Fruit fly (Drosophila melanogaster) whole organism, embryonic: ENCODE measurements around the gene CG13390.

ENCODE experiments used
- Adf1 ChIP-seq: fragments of 200-800 bp; sonication (Bioruptor generic); IDR thresholded peaks from 2 replicates; pipeline ENCODE4 v1.3.6; 2022; ENCODE audit warnings: missing biosample characterization, missing genetic modification characterization
- CG10979 ChIP-seq: fragments of 200-800 bp; sonication (Bioruptor generic); optimal IDR thresholded peaks from 2 replicates; lab custom pipeline; 2018; ENCODE audit warnings: missing biosample characterization, mild to moderate bottlenecking, missing genetic modification characterization, moderate library complexity
- CG11560 ChIP-seq: fragments of 200-800 bp; sonication (Bioruptor generic); IDR thresholded peaks from 3 replicates; pipeline ENCODE4 v1.3.6; 2022; ENCODE audit warnings: missing biosample characterization, missing genetic modification characterization
- CG11695 ChIP-seq: fragments of 200-800 bp; sonication (Bioruptor generic); IDR thresholded peaks from 3 replicates; pipeline ENCODE4 v1.3.6; 2022; ENCODE audit warnings: missing biosample characterization, missing genetic modification characterization
- CG12104 ChIP-seq: fragments of 200-800 bp; sonication (Bioruptor generic); optimal IDR thresholded peaks from 3 replicates; lab custom pipeline; 2016; ENCODE audit warnings: missing biosample characterization, missing genetic modification characterization
- CG12155 ChIP-seq: fragments of 200-800 bp; sonication (Bioruptor generic); optimal IDR thresholded peaks from 3 replicates; lab custom pipeline; 2016; ENCODE audit warnings: missing biosample characterization, missing genetic modification characterization
- CG12219 ChIP-seq: fragments of 200-800 bp; sonication (Bioruptor generic); optimal IDR thresholded peaks from 3 replicates; lab custom pipeline; 2018; ENCODE audit warnings: missing biosample characterization, mild to moderate bottlenecking, missing genetic modification characterization
- CG12299 ChIP-seq: fragments of 200-800 bp; sonication (Bioruptor generic); optimal IDR thresholded peaks from 2 replicates; lab custom pipeline; 2018; ENCODE audit warnings: missing biosample characterization, mild to moderate bottlenecking, missing genetic modification characterization
- CG13894 ChIP-seq: fragments of 200-800 bp; sonication (Bioruptor generic); optimal IDR thresholded peaks from 3 replicates; lab custom pipeline; 2018; ENCODE audit warnings: missing biosample characterization, mild to moderate bottlenecking, missing genetic modification characterization, moderate library complexity
- CG14014 ChIP-seq: fragments of 200-800 bp; sonication (Bioruptor generic); IDR thresholded peaks from 2 replicates; pipeline ENCODE4 v1.3.6; 2022; ENCODE audit warnings: missing biosample characterization, missing genetic modification characterization
- CG15514 ChIP-seq: fragments of 200-800 bp; sonication (Bioruptor generic); optimal IDR thresholded peaks from 3 replicates; lab custom pipeline; 2017; ENCODE audit warnings: missing biosample characterization, missing genetic modification characterization, mild to moderate bottlenecking, moderate library complexity, missing genetic modification reagents
- CG18764 ChIP-seq: fragments of 200-800 bp; sonication (Bioruptor generic); optimal IDR thresholded peaks from 3 replicates; lab custom pipeline; 2016; ENCODE audit warnings: missing biosample characterization, missing genetic modification characterization
- CG2199 ChIP-seq: fragments of 200-800 bp; sonication (Bioruptor generic); IDR thresholded peaks from 3 replicates; pipeline ENCODE4 v1.3.6; 2022; ENCODE audit warnings: missing biosample characterization, missing genetic modification characterization
- CG3163 ChIP-seq: fragments of 200-800 bp; sonication (Bioruptor generic); optimal IDR thresholded peaks from 3 replicates; lab custom pipeline; 2016; ENCODE audit warnings: missing biosample characterization, missing genetic modification characterization
- CG7271 ChIP-seq: fragments of 200-800 bp; sonication (Bioruptor generic); optimal IDR thresholded peaks from 2 replicates; lab custom pipeline; 2018; ENCODE audit warnings: missing biosample characterization, mild to moderate bottlenecking, missing genetic modification characterization, moderate library complexity
- CG7556 ChIP-seq: fragments of 200-800 bp; sonication (Bioruptor generic); optimal IDR thresholded peaks from 2 replicates; lab custom pipeline; 2017; ENCODE audit warnings: missing biosample characterization, mild to moderate bottlenecking, missing genetic modification characterization
- CG8944 ChIP-seq: fragments of 200-800 bp; sonication (Bioruptor generic); optimal IDR thresholded peaks from 3 replicates; lab custom pipeline; 2016; ENCODE audit warnings: missing biosample characterization, missing genetic modification characterization
- CG9215 ChIP-seq: fragments of 200-800 bp; sonication (Bioruptor generic); IDR thresholded peaks from 2 replicates; pipeline ENCODE4 v1.3.6; 2022; ENCODE audit warnings: missing biosample characterization, missing genetic modification characterization
- CG9797 ChIP-seq: fragments of 200-800 bp; sonication (Bioruptor generic); optimal IDR thresholded peaks from 3 replicates; lab custom pipeline; 2018; ENCODE audit warnings: missing biosample characterization, mild to moderate bottlenecking, missing genetic modification characterization
- Dip3 ChIP-seq: fragments of 200-800 bp; sonication (Bioruptor generic); optimal IDR thresholded peaks from 3 replicates; lab custom pipeline; 2016; ENCODE audit warnings: missing biosample characterization, missing genetic modification characterization
- Doc2 ChIP-seq: fragments of 200-800 bp; sonication (Bioruptor generic); IDR thresholded peaks from 2 replicates; pipeline ENCODE4 v1.3.6; 2022; ENCODE audit warnings: missing biosample characterization, missing genetic modification characterization
- Ets97D ChIP-seq: fragments of 200-800 bp; sonication (Bioruptor generic); optimal IDR thresholded peaks from 3 replicates; lab custom pipeline; 2016; ENCODE audit warnings: missing biosample characterization, missing genetic modification characterization
- HLH4C ChIP-seq: fragments of 200-800 bp; sonication (Bioruptor generic); IDR thresholded peaks from 3 replicates; pipeline ENCODE4 v1.3.6; 2022; ENCODE audit warnings: missing biosample characterization, missing genetic modification characterization; ENCODE audit not compliant: partially characterized antibody
- Hey ChIP-seq: fragments of 200-800 bp; sonication (Bioruptor generic); optimal IDR thresholded peaks from 3 replicates; lab custom pipeline; 2018; ENCODE audit warnings: missing biosample characterization, mild to moderate bottlenecking, missing genetic modification characterization
- Lhr ChIP-seq: fragments of 200-800 bp; sonication (Bioruptor generic); optimal IDR thresholded peaks from 3 replicates; lab custom pipeline; 2017; ENCODE audit warnings: mild to moderate bottlenecking, missing biosample characterization, missing genetic modification reagents, missing genetic modification characterization
- Mes4 ChIP-seq: fragments of 200-800 bp; sonication (Bioruptor generic); optimal IDR thresholded peaks from 2 replicates; lab custom pipeline; 2016; ENCODE audit warnings: missing biosample characterization, missing genetic modification characterization
- Oaz ChIP-seq: fragments of 200-800 bp; sonication (Bioruptor generic); IDR thresholded peaks from 2 replicates; pipeline ENCODE4 v1.3.6; 2022; ENCODE audit warnings: missing biosample characterization, missing genetic modification characterization
- Scr ChIP-seq: fragments of 200-800 bp; sonication (Bioruptor generic); IDR thresholded peaks from 2 replicates; pipeline ENCODE4 v1.3.6; 2022; ENCODE audit warnings: missing biosample characterization, missing genetic modification characterization; ENCODE audit not compliant: partially characterized antibody
- Ssrp ChIP-seq: fragments of 200-800 bp; sonication (Bioruptor generic); optimal IDR thresholded peaks from 2 replicates; lab custom pipeline; 2018; ENCODE audit warnings: missing biosample characterization, mild to moderate bottlenecking, missing genetic modification characterization, moderate library complexity
- Stat92E ChIP-seq, 3 experiments: fragments of >200 bp in 2 of 3; fragments of 200-800 bp in 1 of 3; sonication (Bioruptor generic) in 1 of 3; optimal IDR thresholded peaks; 2 replicates each; lab custom pipeline; 2017 to 2019; ENCODE audit warnings: missing biosample characterization in 3 of 3, missing genetic modification characterization in 3 of 3, mild to moderate bottlenecking in 1 of 3, moderate library complexity in 1 of 3
- Taf1 ChIP-seq: fragments of 200-800 bp; sonication (Bioruptor generic); IDR thresholded peaks from 2 replicates; pipeline ENCODE4 v1.3.6; 2022; ENCODE audit warnings: missing biosample characterization, missing genetic modification characterization
- chm ChIP-seq: fragments of 200-800 bp; sonication (Bioruptor generic); IDR thresholded peaks from 2 replicates; pipeline ENCODE4 v1.3.6; 2022; ENCODE audit warnings: missing biosample characterization, missing genetic modification characterization
- danr ChIP-seq: fragments of 200-800 bp; sonication (Bioruptor generic); IDR thresholded peaks from 2 replicates; pipeline ENCODE4 v1.3.6; 2022; ENCODE audit warnings: missing biosample characterization, missing genetic modification characterization
- eyg ChIP-seq: fragments of 200-800 bp; sonication (Bioruptor generic); optimal IDR thresholded peaks from 3 replicates; lab custom pipeline; 2016; ENCODE audit warnings: missing biosample characterization, missing genetic modification characterization
- fd96Cb ChIP-seq: fragments of 200-800 bp; sonication (Bioruptor generic); optimal IDR thresholded peaks from 2 replicates; lab custom pipeline; 2018; ENCODE audit warnings: missing biosample characterization, mild to moderate bottlenecking, missing genetic modification characterization, moderate library complexity
- gcm ChIP-seq: fragments of 200-800 bp; sonication (Bioruptor generic); optimal IDR thresholded peaks from 2 replicates; lab custom pipeline; 2019; ENCODE audit warnings: missing biosample characterization, mild to moderate bottlenecking, missing genetic modification characterization, moderate library complexity
- gt ChIP-seq: fragments of 200-800 bp; sonication (Bioruptor generic); IDR thresholded peaks from 2 replicates; pipeline ENCODE4 v1.3.6; 2022; ENCODE audit warnings: missing biosample characterization, missing genetic modification characterization
- inv ChIP-seq: fragments of 200-800 bp; sonication (Bioruptor generic); IDR thresholded peaks from 2 replicates; pipeline ENCODE4 v1.3.6; 2022; ENCODE audit warnings: missing biosample characterization, missing genetic modification characterization; ENCODE audit not compliant: partially characterized antibody
- lab ChIP-seq: fragments of 200-800 bp; sonication (Bioruptor generic); optimal IDR thresholded peaks from 3 replicates; lab custom pipeline; 2017; ENCODE audit warnings: missing biosample characterization, missing genetic modification characterization, mild to moderate bottlenecking, moderate library complexity, missing genetic modification reagents
- lilli ChIP-seq: fragments of 200-800 bp; sonication (Bioruptor generic); optimal IDR thresholded peaks from 3 replicates; lab custom pipeline; 2016; ENCODE audit warnings: missing biosample characterization, missing genetic modification characterization
- nerfin-2 ChIP-seq: fragments of 200-800 bp; sonication (Bioruptor generic); IDR thresholded peaks from 2 replicates; pipeline ENCODE4 v1.3.6; 2022; ENCODE audit warnings: missing biosample characterization, missing genetic modification characterization; ENCODE audit not compliant: partially characterized antibody
- otp ChIP-seq: fragments of 200-800 bp; sonication (Bioruptor generic); IDR thresholded peaks from 3 replicates; pipeline ENCODE4, ENCODE4 v1.3.6; 2022; ENCODE audit warnings: missing biosample characterization, missing genetic modification characterization
- p53 ChIP-seq: fragments of 200-800 bp; sonication (Bioruptor generic); optimal IDR thresholded peaks from 2 replicates; lab custom pipeline; 2016; ENCODE audit warnings: missing biosample characterization, missing genetic modification characterization
- ro ChIP-seq: fragments of 200-800 bp; sonication (Bioruptor generic); IDR thresholded peaks from 2 replicates; pipeline ENCODE4 v1.3.6; 2022; ENCODE audit warnings: missing biosample characterization, missing genetic modification characterization
- run ChIP-seq: fragments of 200-800 bp; sonication (Bioruptor generic); optimal IDR thresholded peaks from 3 replicates; lab custom pipeline; 2018; ENCODE audit warnings: missing biosample characterization, mild to moderate bottlenecking, missing genetic modification characterization
- sna ChIP-seq: fragments of 200-800 bp; sonication (Bioruptor generic); IDR thresholded peaks from 2 replicates; pipeline ENCODE4 v1.3.6; 2022; ENCODE audit warnings: missing biosample characterization, missing genetic modification characterization; ENCODE audit not compliant: partially characterized antibody
- so ChIP-seq: fragments of 200-800 bp; sonication (Bioruptor generic); IDR thresholded peaks from 3 replicates; pipeline ENCODE4 v1.3.6; 2022; ENCODE audit warnings: missing biosample characterization, missing genetic modification characterization
- zf30C ChIP-seq: fragments of 200-800 bp; sonication (Bioruptor generic); optimal IDR thresholded peaks from 3 replicates; lab custom pipeline; 2018; ENCODE audit warnings: missing biosample characterization, mild to moderate bottlenecking, missing genetic modification characterization

Gene CG13390

DNA sequence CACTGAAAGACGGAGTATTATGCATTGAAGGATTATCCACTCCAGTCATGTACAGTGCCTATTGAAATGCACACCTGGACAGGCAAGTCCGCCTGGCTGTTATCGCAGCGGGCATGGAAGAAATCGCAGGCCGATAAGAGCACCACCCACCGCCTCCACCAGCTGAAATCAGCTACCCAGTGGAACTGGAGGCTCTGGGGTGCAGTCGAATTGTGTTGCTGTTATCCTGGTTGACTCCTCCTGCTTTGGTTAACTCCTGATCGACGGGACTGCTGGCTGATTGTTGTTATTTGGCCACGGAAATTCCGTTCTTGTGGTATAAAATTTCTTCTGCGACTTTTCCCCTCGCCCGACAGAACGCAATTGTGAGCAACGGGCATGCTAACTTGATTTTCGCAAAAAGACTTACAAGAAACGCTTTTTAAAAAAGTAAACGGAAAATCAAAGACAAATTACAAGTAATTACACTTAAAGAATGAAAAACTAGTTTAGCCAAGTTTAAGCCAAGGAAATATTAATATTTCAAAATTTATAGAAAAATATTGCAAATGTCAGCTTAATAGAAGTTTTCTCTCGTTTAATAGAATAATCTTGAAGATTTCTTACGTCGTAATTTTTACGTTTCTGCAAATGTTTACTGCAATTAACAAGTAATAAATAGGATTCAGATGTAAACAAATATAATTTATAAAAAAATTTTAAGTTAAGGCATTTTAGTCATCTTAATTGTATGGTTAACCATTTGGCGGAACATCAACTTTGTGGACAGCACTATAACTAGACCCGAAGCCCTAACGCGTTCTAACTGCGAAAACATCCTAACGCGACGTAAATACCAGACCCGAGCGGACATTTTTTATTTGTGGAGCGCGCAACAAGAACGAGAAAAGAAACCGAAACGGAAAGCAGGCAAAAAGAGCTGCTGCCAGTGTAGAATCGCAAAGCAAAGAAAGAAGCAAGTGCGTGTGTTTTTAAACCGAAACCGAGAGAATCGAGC lies 38.6 kb upstream of the CG13390 start, which contains the start of the genes CG13398 and Akap200 (continued):
- no peak for TF ChIP-seq Doc2 (GFP tag; lab: Robert Waterston, UW)
- peak; percentile 14 for TF ChIP-seq CG12104
- TF ChIP-seq chm, result no peak
- TF ChIP-seq eyg (GFP tag; lab: Kevin White, UChicago), result no peak
- peak; percentile 36 for TF ChIP-seq lilli
- TF ChIP-seq nerfin-2, result no peak
- TF ChIP-seq CG11695 (GFP tag; lab: Robert Waterston, UW), result no peak
- no peak for TF ChIP-seq Scr (GFP tag; lab: Robert Waterston, UW)
- TF ChIP-seq sna (GFP tag; lab: Robert Waterston, UW), result no peak
- TF ChIP-seq otp (GFP tag; lab: Robert Waterston, UW), result no peak
- no peak for TF ChIP-seq run (tag; lab: Kevin White, UChicago)
- TF ChIP-seq fd96Cb, result peak; percentile 36
- TF ChIP-seq ro, result no peak
- TF ChIP-seq gt (GFP tag; lab: Robert Waterston, UW), result no peak
- TF ChIP-seq zf30C (GFP tag; lab: Kevin White, UChicago), result no peak
- no peak for TF ChIP-seq Taf1 (GFP tag; lab: Robert Waterston, UW)
- no peak for TF ChIP-seq CG12299 (tag; lab: Kevin White, UChicago)
- no peak for TF ChIP-seq lab (GFP tag; lab: Kevin White, UChicago)
- TF ChIP-seq CG14014 (GFP tag; lab: Robert Waterston, UW), result no peak
- no peak for TF ChIP-seq Oaz (GFP tag; lab: Robert Waterston, UW)
- no peak for TF ChIP-seq CG10979 (tag; lab: Kevin White, UChicago)
- no peak for TF ChIP-seq gcm
- no peak for TF ChIP-seq so
- no peak for TF ChIP-seq Dip3 (GFP tag; lab: Kevin White, UChicago)
- TF ChIP-seq Lhr, result peak; percentile 8
- TF ChIP-seq CG7271, result no peak
- no peak for TF ChIP-seq Adf1 (GFP tag; lab: Robert Waterston, UW)
- no peak for TF ChIP-seq CG2199 (GFP tag; lab: Robert Waterston, UW)
- no peak for TF ChIP-seq CG18764
- no peak for TF ChIP-seq Stat92E (GFP tag; optimal IDR thresholded peaks at IDR 0.05; lab: Kevin White, UChicago)
- TF ChIP-seq inv, result no peak
- TF ChIP-seq CG9797 (GFP tag; lab: Kevin White, UChicago), result peak; percentile 64
- TF ChIP-seq CG12219, result no peak
- peak; percentile 36 for TF ChIP-seq Ets97D
- no peak for TF ChIP-seq CG3163
- peak; percentile 37 for TF ChIP-seq Ssrp (tag; lab: Kevin White, UChicago)
- TF ChIP-seq CG13894 (tag; lab: Kevin White, UChicago), result no peak
- TF ChIP-seq CG8944, result no peak
- TF ChIP-seq CG9215 (GFP tag; lab: Robert Waterston, UW), result 0 out of 2 replicates have a peak, but pooled peaks have one; percentile 30
- TF ChIP-seq Mes4 (GFP tag; lab: Kevin White, UChicago), result no peak
- no peak for TF ChIP-seq HLH4C (GFP tag; lab: Robert Waterston, UW)
- TF ChIP-seq CG11560 (tag; lab: Robert Waterston, UW), result no peak
- TF ChIP-seq p53 (GFP tag; lab: Kevin White, UChicago), result no peak
- no peak for TF ChIP-seq Hey
- TF ChIP-seq CG7556, result no peak
- TF ChIP-seq danr (GFP tag; lab: Robert Waterston, UW), result no peak
- peak; percentile 19 for TF ChIP-seq CG15514 (GFP tag; lab: Kevin White, UChicago)
- TF ChIP-seq CG12155 (GFP tag; lab: Kevin White, UChicago), result peak; percentile 37
